Fruit fly (Drosophila melanogaster): ENCODE results near the gene Rrp6.
A peak's percentile ranks its signal among the peaks of the same experiment; 100 is the strongest.

Rrp6 gene

DNA sequence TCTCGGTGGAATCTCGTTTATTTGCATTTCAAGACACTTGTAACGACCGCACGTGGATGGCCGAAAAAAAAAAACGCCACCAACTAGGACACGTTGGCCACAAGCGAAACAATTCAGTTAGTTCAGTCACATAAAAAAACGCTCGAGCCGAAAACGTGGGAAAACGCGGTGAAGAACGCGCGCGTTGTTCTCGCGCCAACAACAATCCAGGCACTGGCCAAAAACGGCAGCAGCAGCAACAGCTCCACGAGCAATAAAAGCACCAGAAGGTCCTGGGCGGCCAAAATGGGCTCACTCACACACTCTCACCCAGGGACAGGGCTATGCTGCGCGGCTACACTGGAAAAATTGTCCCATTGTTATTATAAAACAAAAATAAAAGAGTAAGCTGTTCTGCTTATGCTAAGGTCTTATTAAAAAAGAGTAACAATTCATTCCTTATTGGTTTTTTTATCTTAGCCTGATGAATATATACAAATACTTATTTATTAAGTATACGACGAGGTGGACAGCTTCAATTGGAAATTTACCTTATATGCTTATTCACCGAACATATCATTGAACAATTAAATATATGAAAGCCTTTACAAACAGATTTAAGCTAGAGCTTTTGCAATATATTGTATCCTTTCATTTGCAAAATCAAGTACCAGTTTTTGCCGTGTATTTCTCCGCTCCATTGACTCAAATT is 10.6 kb downstream of the Rrp6 start, which contains the start of gene btsz (continued):
- TF ChIP-seq grn (GFP tag; optimal IDR thresholded peaks at IDR 0.05) (no peak), CG18764 (GFP tag; optimal IDR thresholded peaks at IDR 0.05) (no peak), CG33557 (GFP tag; optimal IDR thresholded peaks at IDR 0.05) (no peak), BEAF-32 (GFP tag; optimal IDR thresholded peaks at IDR 0.05) (no peak), NK7.1 (GFP tag; optimal IDR thresholded peaks at IDR 0.05) (no peak), en (GFP tag; optimal IDR thresholded peaks at IDR 0.05) (no peak), Nf-YA (GFP tag; IDR thresholded peaks at IDR 0.05) (no peak), CG7357 (GFP tag; IDR thresholded peaks at IDR 0.05) (no peak), tup (GFP tag; optimal IDR thresholded peaks at IDR 0.05) (no peak), mam (GFP tag; optimal IDR thresholded peaks at IDR 0.05) (peak; percentile 21), ara (GFP tag; IDR thresholded peaks at IDR 0.05) (no peak), Jarid2 (GFP tag; optimal IDR thresholded peaks at IDR 0.05) (no peak), Sry-β (GFP tag; optimal IDR thresholded peaks at IDR 0.05) (no peak), CG16815 (GFP tag; optimal IDR thresholded peaks at IDR 0.05) (no peak), Neu2 (GFP tag; optimal IDR thresholded peaks at IDR 0.05; ENCODE audit: borderline replicate concordance) (no peak), CHES-1-like (GFP tag; optimal IDR thresholded peaks at IDR 0.05) (no peak), mld (GFP tag; IDR thresholded peaks at IDR 0.05; ENCODE audit: partially characterized antibody) (no peak), CG8765 (GFP tag; IDR thresholded peaks at IDR 0.05) (no peak), Vsx1 (GFP tag; optimal IDR thresholded peaks at IDR 0.05) (no peak), CG6791 (GFP tag; IDR thresholded peaks at IDR 0.05; ENCODE audit: partially characterized antibody) (no peak), CG17186 (GFP tag; optimal IDR thresholded peaks at IDR 0.05) (no peak), bsh (GFP tag; optimal IDR thresholded peaks at IDR 0.05) (no peak), CG31365 (tag; optimal IDR thresholded peaks at IDR 0.05) (no peak), CG9817 (tag; optimal IDR thresholded peaks at IDR 0.05) (peak; percentile 13), CG31224 (GFP tag; IDR thresholded peaks at IDR 0.05) (no peak), stwl (tag; optimal IDR thresholded peaks at IDR 0.05) (no peak), Deaf1 (tag; optimal IDR thresholded peaks at IDR 0.05) (no peak), MESR4 (GFP tag; optimal IDR thresholded peaks at IDR 0.05) (no peak), Blimp-1 (GFP tag; optimal IDR thresholded peaks at IDR 0.05) (no peak), CG1647 (GFP tag; optimal IDR thresholded peaks at IDR 0.05) (no peak), bcd (GFP tag; optimal IDR thresholded peaks at IDR 0.05) (peak; percentile 54), her (GFP tag; optimal IDR thresholded peaks at IDR 0.05) (no peak), kah (GFP tag; optimal IDR thresholded peaks at IDR 0.05) (no peak), CG18599 (GFP tag; optimal IDR thresholded peaks at IDR 0.05) (peak; percentile 78), CG14965 (GFP tag; optimal IDR thresholded peaks at IDR 0.05; ENCODE audit: borderline replicate concordance) (no peak), fd64A (GFP tag; optimal IDR thresholded peaks at IDR 0.05) (no peak), Mad (GFP tag; optimal IDR thresholded peaks at IDR 0.05) (no peak), sqz (GFP tag; optimal IDR thresholded peaks at IDR 0.05) (no peak), pita (GFP tag; optimal IDR thresholded peaks at IDR 0.05) (no peak), nau (GFP tag; optimal IDR thresholded peaks at IDR 0.05) (no peak), Sox100B (GFP tag; optimal IDR thresholded peaks at IDR 0.05) (no peak), ATbp (GFP tag; optimal IDR thresholded peaks at IDR 0.05) (peak; percentile 18), CG13775 (GFP tag; optimal IDR thresholded peaks at IDR 0.05) (peak; percentile 46), Dbx (GFP tag; IDR thresholded peaks at IDR 0.05) (0 out of 3 replicates have a peak, but pooled peaks have one; percentile 24), NC2β (GFP tag; optimal IDR thresholded peaks at IDR 0.05) (no peak), CG1233 (GFP tag; optimal IDR thresholded peaks at IDR 0.05) (peak; percentile 13), CG9932 (GFP tag; IDR thresholded peaks at IDR 0.05) (no peak), amos (GFP tag; IDR thresholded peaks at IDR 0.05; ENCODE audit: partially characterized antibody) (no peak; the same call in 1 of the 2 replicates), CG9609 (GFP tag; optimal IDR thresholded peaks at IDR 0.05) (no peak)
